Fruit fly (Drosophila melanogaster) whole organism, prepupa: ENCODE data around the gene IFT57.

Experiments used
- Blimp-1 ChIP-seq: fragments of 200-800 bp; sonication (Bioruptor generic); optimal IDR thresholded peaks from 3 replicates; lab custom pipeline; 2017; ENCODE audit warnings: missing biosample characterization, missing genetic modification characterization, mild to moderate bottlenecking, moderate library complexity, missing genetic modification reagents
- CG16779 ChIP-seq: fragments of 200-800 bp; sonication (Bioruptor generic); optimal IDR thresholded peaks from 3 replicates; lab custom pipeline; 2017; ENCODE audit warnings: missing biosample characterization, mild to moderate bottlenecking, missing genetic modification characterization
- CG34406 ChIP-seq: fragments of 200-800 bp; sonication (Bioruptor generic); optimal IDR thresholded peaks from 3 replicates; lab custom pipeline; 2016; ENCODE audit warnings: missing biosample characterization, missing genetic modification characterization
- CG3919 ChIP-seq: fragments of 200-800 bp; sonication (Bioruptor generic); optimal IDR thresholded peaks from 3 replicates; lab custom pipeline; 2016; ENCODE audit warnings: missing biosample characterization, missing genetic modification characterization
- CG6163 ChIP-seq: fragments of 200-800 bp; sonication (Bioruptor generic); IDR thresholded peaks from 3 replicates; pipeline ENCODE4 v1.3.6; 2022; ENCODE audit warnings: missing biosample characterization, missing genetic modification characterization
- CG6792 ChIP-seq: fragments of 200-800 bp; sonication (Bioruptor generic); optimal IDR thresholded peaks from 3 replicates; lab custom pipeline; 2016; ENCODE audit warnings: missing biosample characterization, missing genetic modification characterization
- CG6854 ChIP-seq: fragments of 200-800 bp; sonication (Bioruptor generic); optimal IDR thresholded peaks from 2 replicates; lab custom pipeline; 2017; ENCODE audit warnings: missing biosample characterization, mild to moderate bottlenecking, missing genetic modification characterization
- CG8119 ChIP-seq: fragments of 200-800 bp; sonication (Bioruptor generic); IDR thresholded peaks from 3 replicates; pipeline ENCODE4 v1.3.6; 2022; ENCODE audit warnings: missing biosample characterization, missing genetic modification characterization
- CG9139 ChIP-seq: fragments of 200-800 bp; sonication (Bioruptor generic); optimal IDR thresholded peaks from 3 replicates; lab custom pipeline; 2017; ENCODE audit warnings: missing biosample characterization, mild to moderate bottlenecking, missing genetic modification characterization
- Eip78C ChIP-seq: fragments of 200-800 bp; sonication (Bioruptor generic); peaks from one replicate; lab custom pipeline; 2016; ENCODE audit warnings: missing biosample characterization, missing genetic modification characterization
- Gug ChIP-seq: fragments of 200-800 bp; sonication (Bioruptor generic); IDR thresholded peaks from 2 replicates; pipeline ENCODE4 v1.3.6; 2022; ENCODE audit warnings: missing biosample characterization, missing genetic modification characterization
- Lpt ChIP-seq: fragments of 200-800 bp; sonication (Bioruptor generic); optimal IDR thresholded peaks from 3 replicates; lab custom pipeline; 2016; ENCODE audit warnings: missing biosample characterization, missing genetic modification characterization
- Met ChIP-seq: fragments of 200-800 bp; sonication (Bioruptor generic); optimal IDR thresholded peaks from 3 replicates; lab custom pipeline; 2016; ENCODE audit warnings: missing biosample characterization, missing genetic modification characterization
- OdsH ChIP-seq: fragments of 200-800 bp; sonication (Bioruptor generic); optimal IDR thresholded peaks from 3 replicates; lab custom pipeline; 2016; ENCODE audit warnings: missing biosample characterization, missing genetic modification characterization
- Smox ChIP-seq: fragments of 200-800 bp; sonication (Bioruptor generic); optimal IDR thresholded peaks from 3 replicates; lab custom pipeline; 2016; ENCODE audit warnings: missing biosample characterization, missing genetic modification characterization
- Sox102F ChIP-seq: fragments of 200-800 bp; sonication (Bioruptor generic); optimal IDR thresholded peaks from 2 replicates; lab custom pipeline; 2016; ENCODE audit warnings: missing biosample characterization, mild to moderate bottlenecking, missing genetic modification characterization
- achi ChIP-seq: fragments of 200-800 bp; sonication (Bioruptor generic); optimal IDR thresholded peaks from 3 replicates; lab custom pipeline; 2016; ENCODE audit warnings: missing biosample characterization, missing genetic modification characterization
- dac ChIP-seq: fragments of 200-800 bp; sonication (Bioruptor generic); optimal IDR thresholded peaks from 2 replicates; lab custom pipeline; 2017; ENCODE audit warnings: missing biosample characterization, mild to moderate bottlenecking, missing genetic modification characterization
- dsx ChIP-seq: fragments of 200-800 bp; optimal IDR thresholded peaks from 3 replicates; lab custom pipeline; 2019; ENCODE audit warnings: missing biosample characterization, mild to moderate bottlenecking, missing genetic modification characterization, moderate library complexity; ENCODE audit not compliant: poor library complexity, severe bottlenecking
- eg ChIP-seq: fragments of 200-800 bp; sonication (Bioruptor generic); IDR thresholded peaks from 3 replicates; pipeline ENCODE4 v1.3.6; 2022; ENCODE audit warnings: missing biosample characterization, missing genetic modification characterization
- esn ChIP-seq: fragments of 200-800 bp; sonication (Bioruptor generic); optimal IDR thresholded peaks from 2 replicates; lab custom pipeline; 2016; ENCODE audit warnings: missing biosample characterization, mild to moderate bottlenecking, missing genetic modification characterization, moderate library complexity
- fd59A ChIP-seq: fragments of 200-800 bp; sonication (Bioruptor generic); optimal IDR thresholded peaks from 2 replicates; lab custom pipeline; 2017; ENCODE audit warnings: missing biosample characterization, mild to moderate bottlenecking, missing genetic modification characterization, missing genetic modification reagents
- fkh ChIP-seq: fragments of 200-800 bp; sonication (Bioruptor generic); optimal IDR thresholded peaks from 3 replicates; lab custom pipeline; 2017; ENCODE audit warnings: missing biosample characterization, mild to moderate bottlenecking, missing genetic modification characterization, moderate library complexity
- lz ChIP-seq: fragments of 200-800 bp; sonication (Bioruptor generic); optimal IDR thresholded peaks from 3 replicates; lab custom pipeline; 2016; ENCODE audit warnings: missing biosample characterization, missing genetic modification characterization
- pdm3 ChIP-seq: fragments of 200-800 bp; sonication (Bioruptor generic); optimal IDR thresholded peaks from 3 replicates; lab custom pipeline; 2016; ENCODE audit warnings: missing biosample characterization, missing genetic modification characterization
- salr ChIP-seq, 2 experiments: fragments of 200-800 bp; sonication (Bioruptor generic); optimal IDR thresholded peaks; 3 replicates each; lab custom pipeline; 2016 to 2018; ENCODE audit warnings: missing biosample characterization in 2 of 2, missing genetic modification characterization in 2 of 2, mild to moderate bottlenecking in 1 of 2
- spab ChIP-seq: fragments of 200-800 bp; sonication (Bioruptor generic); optimal IDR thresholded peaks from 2 replicates; lab custom pipeline; 2017; ENCODE audit warnings: missing biosample characterization, mild to moderate bottlenecking, missing genetic modification characterization, missing genetic modification reagents
- svp ChIP-seq: fragments of 200-800 bp; sonication (Bioruptor generic); peaks from one replicate; lab custom pipeline; 2016; ENCODE audit warnings: missing biosample characterization, missing genetic modification characterization
- topi ChIP-seq: fragments of 200-800 bp; sonication (Bioruptor generic); optimal IDR thresholded peaks from 3 replicates; lab custom pipeline; 2016; ENCODE audit warnings: missing biosample characterization, missing genetic modification characterization

IFT57 gene

dm6 chr2L:3534227-3534842 is 3.7 kb downstream of the IFT57 start (continued):
- TF ChIP-seq CG34406 (peak; percentile 90), OdsH (GFP tag; lab: Kevin White, UChicago) (peak; percentile 91), achi (peak; percentile 91), esn (GFP tag; lab: Kevin White, UChicago) (peak; percentile 93), eg (GFP tag; lab: Robert Waterston, UW) (peak; percentile 93), CG16779 (tag; lab: Kevin White, UChicago) (peak; percentile 59), CG8119 (GFP tag; lab: Robert Waterston, UW) (peak; percentile 89), spab (peak; percentile 80), Blimp-1 (GFP tag; lab: Kevin White, UChicago) (peak; percentile 76)

- TF ChIP-seq CG6163 (GFP tag; lab: Robert Waterston, UW) (peak; percentile 21; the same call in 1 of the 3 replicates), Gug (GFP tag; lab: Robert Waterston, UW) (no peak), Eip78C (peak; percentile 27), fkh (peak; percentile 65), CG9139 (GFP tag; lab: Kevin White, UChicago) (no peak), fd59A (GFP tag; lab: Kevin White, UChicago) (no peak), eg (GFP tag; lab: Robert Waterston, UW) (peak; percentile 55; the same call in 2 of the 3 replicates)
Observed at dm6 chr2L:3538564-3539411, 8.2 kb downstream of the IFT57 start, which contains the start of gene drm. TSS of gene drm (plus strand) at chr2L:3539247.

- peak; percentile 4 for TF ChIP-seq dsx (GFP tag; lab: Kevin White, UChicago)
- 0 out of 3 replicates have a peak, but pooled peaks have one; percentile 14 for TF ChIP-seq eg (GFP tag; lab: Robert Waterston, UW)
- no peak for TF ChIP-seq CG6854 (GFP tag; lab: Kevin White, UChicago)
- peak; percentile 0 for TF ChIP-seq fkh
- TF ChIP-seq CG6792 = no peak
Observed at dm6 chr2L:3539412-3539743, 8.8 kb downstream of the IFT57 start.

- 0 out of 3 replicates have a peak, but pooled peaks have one; percentile 17 for TF ChIP-seq CG6163 (GFP tag; lab: Robert Waterston, UW)
- peak; percentile 17 for TF ChIP-seq fkh
- no peak for TF ChIP-seq CG6792
- TF ChIP-seq, all 60 proteins: peak for 2
Observed at dm6 chr2L:3539996-3540395, 9.4 kb downstream of the IFT57 start.

- TF ChIP-seq dac (GFP tag; lab: Kevin White, UChicago) (no peak), svp (GFP tag; lab: Kevin White, UChicago) (peak; percentile 76), dsx (GFP tag; lab: Kevin White, UChicago) (no peak), Blimp-1 (GFP tag; lab: Kevin White, UChicago) (no peak), CG9139 (GFP tag; lab: Kevin White, UChicago) (no peak), esn (GFP tag; lab: Kevin White, UChicago) (peak; percentile 40), Smox (peak; percentile 32), Eip78C (peak; percentile 49), Lpt (GFP tag; lab: Kevin White, UChicago) (no peak), Sox102F (GFP tag; lab: Kevin White, UChicago) (peak; percentile 34), salr (GFP tag; optimal IDR thresholded peaks at IDR 0.05; lab: Kevin White, UChicago) (no peak), lz (GFP tag; lab: Kevin White, UChicago) (peak; percentile 33), CG3919 (GFP tag; lab: Kevin White, UChicago) (peak; percentile 4), Met (GFP tag; lab: Kevin White, UChicago) (peak; percentile 5), topi (GFP tag; lab: Kevin White, UChicago) (peak; percentile 19), CG6792 (peak; percentile 11), pdm3 (GFP tag; lab: Kevin White, UChicago) (no peak)
Observed at dm6 chr2L:3543062-3543461, 12.5 kb downstream of the IFT57 start.
